Fruit fly (Drosophila melanogaster) whole organism, embryonic: Measurements from ENCODE around the gene sp3.
A peak's percentile ranks its signal among the peaks of the same experiment; 100 is the strongest.

ENCODE experiments used
- Atf3 ChIP-seq: fragments of 200-800 bp; sonication (Bioruptor generic); optimal IDR thresholded peaks from 3 replicates; lab custom pipeline; 2016; ENCODE audit warnings: missing biosample characterization, missing genetic modification characterization
- Bteb2 ChIP-seq: fragments of 200-800 bp; sonication (Bioruptor generic); optimal IDR thresholded peaks from 2 replicates; lab custom pipeline; 2016; ENCODE audit warnings: missing biosample characterization, missing genetic modification characterization
- CG10274 ChIP-seq: fragments of 200-800 bp; sonication (Bioruptor generic); optimal IDR thresholded peaks from 3 replicates; lab custom pipeline; 2017; ENCODE audit warnings: missing biosample characterization, mild to moderate bottlenecking, missing genetic modification characterization
- CG10321 ChIP-seq: fragments of 200-800 bp; sonication (Bioruptor generic); IDR thresholded peaks from 2 replicates; pipeline ENCODE4 v1.3.6; 2022; ENCODE audit warnings: missing biosample characterization, missing genetic modification characterization
- CG10979 ChIP-seq: fragments of 200-800 bp; sonication (Bioruptor generic); optimal IDR thresholded peaks from 2 replicates; lab custom pipeline; 2018; ENCODE audit warnings: missing biosample characterization, mild to moderate bottlenecking, missing genetic modification characterization, moderate library complexity
- CG14710 ChIP-seq: fragments of 200-800 bp; sonication (Bioruptor generic); optimal IDR thresholded peaks from 3 replicates; lab custom pipeline; 2019; ENCODE audit warnings: missing biosample characterization, mild to moderate bottlenecking, missing genetic modification characterization, moderate library complexity
- CG15269 ChIP-seq: fragments of 200-800 bp; sonication (Bioruptor generic); optimal IDR thresholded peaks from 2 replicates; lab custom pipeline; 2018; ENCODE audit warnings: missing biosample characterization, mild to moderate bottlenecking, missing genetic modification characterization, moderate library complexity
- CG16779 ChIP-seq: fragments of 200-800 bp; sonication (Bioruptor generic); IDR thresholded peaks from 2 replicates; pipeline ENCODE4 v1.3.6; 2022; ENCODE audit warnings: missing biosample characterization, missing genetic modification characterization
- CG17912 ChIP-seq: fragments of 200-800 bp; sonication (Bioruptor generic); optimal IDR thresholded peaks from 2 replicates; lab custom pipeline; 2018; ENCODE audit warnings: missing biosample characterization, mild to moderate bottlenecking, missing genetic modification characterization
- CG1832 ChIP-seq: fragments of 200-800 bp; sonication (Bioruptor generic); optimal IDR thresholded peaks from 2 replicates; lab custom pipeline; 2017; ENCODE audit warnings: missing biosample characterization, mild to moderate bottlenecking, missing genetic modification characterization, inconsistent platforms
- CG3065 ChIP-seq: fragments of 200-800 bp; sonication (Bioruptor generic); optimal IDR thresholded peaks from 2 replicates; lab custom pipeline; 2016; ENCODE audit warnings: missing biosample characterization, missing genetic modification characterization
- CG33557 ChIP-seq: fragments of 200-800 bp; sonication (Bioruptor generic); optimal IDR thresholded peaks from 2 replicates; lab custom pipeline; 2019; ENCODE audit warnings: missing biosample characterization, mild to moderate bottlenecking, missing genetic modification characterization, moderate library complexity
- CG4328 ChIP-seq: fragments of 200-800 bp; sonication (Bioruptor generic); optimal IDR thresholded peaks from 3 replicates; lab custom pipeline; 2017; ENCODE audit warnings: missing biosample characterization, missing genetic modification reagents, missing genetic modification characterization
- CG4707 ChIP-seq: fragments of 200-800 bp; sonication (Bioruptor generic); optimal IDR thresholded peaks from 2 replicates; lab custom pipeline; 2018; ENCODE audit warnings: missing biosample characterization, mild to moderate bottlenecking, missing genetic modification characterization, moderate library complexity
- CG7556 ChIP-seq: fragments of 200-800 bp; sonication (Bioruptor generic); optimal IDR thresholded peaks from 2 replicates; lab custom pipeline; 2017; ENCODE audit warnings: missing biosample characterization, mild to moderate bottlenecking, missing genetic modification characterization
- CG9876 ChIP-seq: fragments of 200-800 bp; sonication (Bioruptor generic); optimal IDR thresholded peaks from 2 replicates; lab custom pipeline; 2016; ENCODE audit warnings: missing biosample characterization, missing genetic modification characterization
- Deaf1 ChIP-seq: fragments of 200-800 bp; optimal IDR thresholded peaks from 3 replicates; lab custom pipeline; 2019; ENCODE audit warnings: missing biosample characterization, mild to moderate bottlenecking, missing genetic modification characterization, moderate library complexity
- Drgx ChIP-seq: fragments of 200-800 bp; sonication (Bioruptor generic); IDR thresholded peaks from 2 replicates; pipeline ENCODE4 v1.3.6; 2022; ENCODE audit warnings: missing biosample characterization, missing genetic modification characterization
- Ets65A ChIP-seq: fragments of 200-800 bp; sonication (Bioruptor generic); peaks from one replicate; lab custom pipeline; 2016; ENCODE audit warnings: missing biosample characterization, missing genetic modification characterization
- HHEX ChIP-seq: fragments of 200-800 bp; sonication (Bioruptor generic); optimal IDR thresholded peaks from 3 replicates; lab custom pipeline; 2017; ENCODE audit warnings: missing biosample characterization, mild to moderate bottlenecking, missing genetic modification characterization, missing genetic modification reagents
- HLHmδ ChIP-seq: fragments of 200-800 bp; sonication (Bioruptor generic); optimal IDR thresholded peaks from 2 replicates; lab custom pipeline; 2018; ENCODE audit warnings: missing biosample characterization, mild to moderate bottlenecking, missing genetic modification characterization, moderate library complexity
- HmgZ ChIP-seq: fragments of 200-800 bp; sonication (Bioruptor generic); optimal IDR thresholded peaks from 2 replicates; lab custom pipeline; 2018; ENCODE audit warnings: missing biosample characterization, mild to moderate bottlenecking, missing genetic modification characterization
- Hr3 ChIP-seq: fragments of 200-800 bp; sonication (Bioruptor generic); optimal IDR thresholded peaks from 3 replicates; lab custom pipeline; 2016; ENCODE audit warnings: missing biosample characterization, missing genetic modification characterization
- Kr ChIP-seq: fragments of 200-800 bp; sonication (Bioruptor generic); optimal IDR thresholded peaks from 2 replicates; lab custom pipeline; 2017; ENCODE audit warnings: missing biosample characterization, mild to moderate bottlenecking, missing genetic modification characterization
- Nf-YA ChIP-seq: fragments of 200-800 bp; sonication (Bioruptor generic); IDR thresholded peaks from 2 replicates; pipeline ENCODE4 v1.3.6; 2022; ENCODE audit warnings: missing biosample characterization, missing genetic modification characterization
- Nf-YB ChIP-seq: fragments of 200-800 bp; sonication (Bioruptor generic); optimal IDR thresholded peaks from 3 replicates; lab custom pipeline; 2019; ENCODE audit warnings: missing biosample characterization, mild to moderate bottlenecking, missing genetic modification characterization, moderate library complexity
- Nf-YC ChIP-seq: fragments of 200-800 bp; optimal IDR thresholded peaks from 3 replicates; lab custom pipeline; 2019; ENCODE audit warnings: missing biosample characterization, mild to moderate bottlenecking, missing genetic modification characterization, moderate library complexity
- PHDP ChIP-seq: fragments of 200-800 bp; sonication (Bioruptor generic); optimal IDR thresholded peaks from 3 replicates; lab custom pipeline; 2018; ENCODE audit warnings: missing biosample characterization, mild to moderate bottlenecking, missing genetic modification characterization, moderate library complexity
- Six4 ChIP-seq: fragments of 200-800 bp; sonication (Bioruptor generic); optimal IDR thresholded peaks from 2 replicates; lab custom pipeline; 2016; ENCODE audit warnings: missing biosample characterization, missing genetic modification characterization
- Sox100B ChIP-seq: fragments of 200-800 bp; sonication (Bioruptor generic); optimal IDR thresholded peaks from 3 replicates; lab custom pipeline; 2018; ENCODE audit warnings: missing biosample characterization, mild to moderate bottlenecking, missing genetic modification characterization
- Spps ChIP-seq: fragments of 200-800 bp; sonication (Bioruptor generic); optimal IDR thresholded peaks from 2 replicates; lab custom pipeline; 2018; ENCODE audit warnings: missing biosample characterization, mild to moderate bottlenecking, missing genetic modification characterization
- Trl ChIP-seq, 3 experiments: fragments of >200 bp in 2 of 3; fragments of 200-800 bp in 1 of 3; sonication (Bioruptor generic) in 1 of 3; optimal IDR thresholded peaks; 2 replicates in 1 of 3; 3 replicates in 2 of 3; lab custom pipeline; 2016 to 2017; ENCODE audit warnings: missing biosample characterization in 1 of 3, missing genetic modification characterization in 1 of 3
- al ChIP-seq: fragments of 200-800 bp; sonication (Bioruptor generic); IDR thresholded peaks from 2 replicates; pipeline ENCODE4 v1.3.6; 2022; ENCODE audit warnings: missing biosample characterization, missing genetic modification characterization
- bbx ChIP-seq: fragments of 200-800 bp; sonication (Bioruptor generic); IDR thresholded peaks from 2 replicates; pipeline ENCODE4 v1.3.6; 2022; ENCODE audit warnings: missing biosample characterization, missing genetic modification characterization; ENCODE audit not compliant: partially characterized antibody
- bsh ChIP-seq, 2 experiments: fragments of 200-800 bp; sonication (Bioruptor generic); optimal IDR thresholded peaks; 2 replicates each; lab custom pipeline; 2017 to 2018; ENCODE audit warnings: mild to moderate bottlenecking in 2 of 2, missing biosample characterization in 2 of 2, missing genetic modification characterization in 2 of 2, moderate library complexity in 1 of 2
- btn ChIP-seq: fragments of 200-800 bp; sonication (Bioruptor generic); optimal IDR thresholded peaks from 2 replicates; lab custom pipeline; 2016; ENCODE audit warnings: missing biosample characterization, missing genetic modification characterization
- cg ChIP-seq: fragments of 200-800 bp; sonication (Bioruptor generic); optimal IDR thresholded peaks from 3 replicates; lab custom pipeline; 2019; ENCODE audit warnings: missing biosample characterization, mild to moderate bottlenecking, missing genetic modification characterization, moderate library complexity
- croc ChIP-seq: fragments of 200-800 bp; sonication (Bioruptor generic); conservative IDR thresholded peaks from 3 replicates; pipeline ENCODE4 v1.3.6; 2022; ENCODE audit warnings: missing biosample characterization, missing genetic modification characterization
- dati ChIP-seq: fragments of 200-800 bp; sonication (Bioruptor generic); IDR thresholded peaks from 2 replicates; pipeline ENCODE4 v1.3.6; 2022; ENCODE audit warnings: missing biosample characterization, missing genetic modification characterization
- ewg ChIP-seq: fragments of 200-800 bp; sonication (Bioruptor generic); optimal IDR thresholded peaks from 3 replicates; lab custom pipeline; 2017; ENCODE audit warnings: mild to moderate bottlenecking, missing biosample characterization, missing genetic modification reagents, missing genetic modification characterization
- gsb-n ChIP-seq: fragments of 200-800 bp; sonication (Bioruptor generic); optimal IDR thresholded peaks from 3 replicates; lab custom pipeline; 2018; ENCODE audit warnings: missing biosample characterization, mild to moderate bottlenecking, missing genetic modification characterization
- lilli ChIP-seq: fragments of 200-800 bp; sonication (Bioruptor generic); optimal IDR thresholded peaks from 3 replicates; lab custom pipeline; 2016; ENCODE audit warnings: missing biosample characterization, missing genetic modification characterization
- nau ChIP-seq: fragments of 200-800 bp; sonication (Bioruptor generic); optimal IDR thresholded peaks from 3 replicates; lab custom pipeline; 2017; ENCODE audit warnings: missing biosample characterization, mild to moderate bottlenecking, missing genetic modification characterization, missing genetic modification reagents
- nerfin-1 ChIP-seq: fragments of 200-800 bp; sonication (Bioruptor generic); optimal IDR thresholded peaks from 3 replicates; lab custom pipeline; 2019; ENCODE audit warnings: missing biosample characterization, mild to moderate bottlenecking, missing genetic modification characterization, moderate library complexity
- ro ChIP-seq: fragments of 200-800 bp; sonication (Bioruptor generic); IDR thresholded peaks from 2 replicates; pipeline ENCODE4 v1.3.6; 2022; ENCODE audit warnings: missing biosample characterization, missing genetic modification characterization
- seq ChIP-seq: fragments of 200-800 bp; sonication (Bioruptor generic); IDR thresholded peaks from 2 replicates; pipeline ENCODE4 v1.3.6; 2022; ENCODE audit warnings: missing biosample characterization, missing genetic modification characterization
- sug ChIP-seq: fragments of 200-800 bp; optimal IDR thresholded peaks from 2 replicates; lab custom pipeline; 2019; ENCODE audit warnings: missing biosample characterization, mild to moderate bottlenecking, missing genetic modification characterization, moderate library complexity
- tgo ChIP-seq: fragments of 200-800 bp; sonication (Bioruptor generic); IDR thresholded peaks from 3 replicates; pipeline ENCODE4 v1.3.6; 2022; ENCODE audit warnings: missing biosample characterization, missing genetic modification characterization
- trh ChIP-seq: fragments of 200-800 bp; sonication (Bioruptor generic); optimal IDR thresholded peaks from 2 replicates; lab custom pipeline; 2016; ENCODE audit warnings: missing biosample characterization, missing genetic modification characterization
- wor ChIP-seq: fragments of 200-800 bp; sonication (Bioruptor generic); IDR thresholded peaks from 2 replicates; pipeline ENCODE4 v1.3.6; 2022; ENCODE audit warnings: missing biosample characterization, missing genetic modification characterization
- z ChIP-seq: fragments of 200-800 bp; sonication (Bioruptor generic); IDR thresholded peaks from 3 replicates; pipeline ENCODE4 v1.3.6; 2022; ENCODE audit warnings: missing biosample characterization, missing genetic modification characterization

Gene sp3

dm6 chr3R:21557052-21557451 is 36.3 kb downstream of the sp3 start, which contains the start of gene slou (continued):
- peak; percentile 23 for TF ChIP-seq Deaf1
- peak; percentile 47 for TF ChIP-seq nerfin-1 (tag; lab: Kevin White, UChicago)
- peak; percentile 61 for TF ChIP-seq cg
- peak; percentile 24 for TF ChIP-seq HLHmδ
- no peak for TF ChIP-seq Drgx
- no peak for TF ChIP-seq croc (GFP tag; lab: Robert Waterston, UW)
- TF ChIP-seq HmgZ (tag; lab: Kevin White, UChicago) = no peak
- no peak for TF ChIP-seq CG3065 (GFP tag; lab: Kevin White, UChicago)
- TF ChIP-seq seq = peak; percentile 80
- TF ChIP-seq lilli = no peak
- no peak for TF ChIP-seq ewg (GFP tag; lab: Kevin White, UChicago)
- TF ChIP-seq CG14710 (tag; lab: Kevin White, UChicago) = no peak

dm6 chr3R:21557884-21558283 is 37.2 kb downstream of the sp3 start:
- TF ChIP-seq CG1832 = peak; percentile 74
- peak; percentile 91 for TF ChIP-seq z (GFP tag; lab: Robert Waterston, UW)
- peak; percentile 29 for TF ChIP-seq Nf-YB
- TF ChIP-seq wor = no peak
- no peak for TF ChIP-seq CG9876 (GFP tag; lab: Kevin White, UChicago)
- TF ChIP-seq gsb-n (tag; lab: Kevin White, UChicago) = no peak
- TF ChIP-seq CG10274 (GFP tag; lab: Kevin White, UChicago) = no peak
- TF ChIP-seq dati (GFP tag; lab: Robert Waterston, UW) = no peak
- no peak for TF ChIP-seq CG16779 (GFP tag; lab: Robert Waterston, UW)
- no peak for TF ChIP-seq nau (GFP tag; lab: Kevin White, UChicago)
- peak; percentile 7 for TF ChIP-seq ewg (GFP tag; lab: Kevin White, UChicago)
- peak; percentile 77 for TF ChIP-seq Nf-YC (tag; lab: Kevin White, UChicago)
- TF ChIP-seq CG17912 = no peak
- no peak for TF ChIP-seq CG15269 (tag; lab: Kevin White, UChicago)
- no peak for TF ChIP-seq Kr
- no peak for TF ChIP-seq bbx
- TF ChIP-seq tgo = no peak
- TF ChIP-seq Trl (optimal IDR thresholded peaks at IDR 0.05; lab: Kevin White, UChicago) = peak in 1 of 2 experiments; percentile 28
- no peak for TF ChIP-seq Trl (GFP tag; optimal IDR thresholded peaks at IDR 0.05; lab: Kevin White, UChicago)
- TF ChIP-seq bsh (GFP tag; optimal IDR thresholded peaks at IDR 0.05; lab: Kevin White, UChicago) = no peak
- TF ChIP-seq Ets65A (GFP tag; lab: Kevin White, UChicago) = no peak
- TF ChIP-seq CG33557 = no peak
- no peak for TF ChIP-seq Hr3 (GFP tag; lab: Kevin White, UChicago)
- peak; percentile 80 for TF ChIP-seq CG10321
- TF ChIP-seq CG7556 (GFP tag; lab: Kevin White, UChicago) = no peak
- TF ChIP-seq, all 482 proteins: peak for 7

dm6 chr3R:21561427-21561872 is 40.7 kb downstream of the sp3 start:
- no peak for TF ChIP-seq PHDP (tag; lab: Kevin White, UChicago)
- TF ChIP-seq HLHmδ = peak; percentile 65
- TF ChIP-seq Nf-YA (GFP tag; lab: Robert Waterston, UW) = peak; percentile 21; the same call in 1 of the 2 replicates
- TF ChIP-seq CG10979 (tag; lab: Kevin White, UChicago) = peak; percentile 14
- no peak for TF ChIP-seq CG4328 (GFP tag; lab: Kevin White, UChicago)
- no peak for TF ChIP-seq Atf3 (GFP tag; lab: Kevin White, UChicago)
- no peak for TF ChIP-seq ro
- peak; percentile 19 for TF ChIP-seq Sox100B
- no peak for TF ChIP-seq trh
- TF ChIP-seq btn (GFP tag; lab: Kevin White, UChicago) = no peak
- TF ChIP-seq gsb-n (tag; lab: Kevin White, UChicago) = peak; percentile 32
- peak; percentile 25 for TF ChIP-seq HHEX (GFP tag; lab: Kevin White, UChicago)
- peak; percentile 42 for TF ChIP-seq CG4707 (GFP tag; lab: Kevin White, UChicago)
- TF ChIP-seq Six4 (GFP tag; lab: Kevin White, UChicago) = no peak
- no peak for TF ChIP-seq Bteb2 (GFP tag; lab: Kevin White, UChicago)
- no peak for TF ChIP-seq al (GFP tag; lab: Robert Waterston, UW)
- no peak for TF ChIP-seq Spps (tag; lab: Kevin White, UChicago)
- no peak for TF ChIP-seq sug
